Fruit fly (Drosophila melanogaster) whole organism, wandering third instar larva: ENCODE results near the gene Lsd-1.

ENCODE experiments used
- Dfd ChIP-seq: fragments of >200 bp; optimal IDR thresholded peaks from 2 replicates; lab custom pipeline; 2017; ENCODE audit warnings: missing biosample characterization, missing genetic modification characterization
- N ChIP-seq: fragments of >200 bp; optimal IDR thresholded peaks from 2 replicates; lab custom pipeline; 2018; ENCODE audit warnings: missing biosample characterization, missing external identifiers, missing genetic modification characterization

DNA sequence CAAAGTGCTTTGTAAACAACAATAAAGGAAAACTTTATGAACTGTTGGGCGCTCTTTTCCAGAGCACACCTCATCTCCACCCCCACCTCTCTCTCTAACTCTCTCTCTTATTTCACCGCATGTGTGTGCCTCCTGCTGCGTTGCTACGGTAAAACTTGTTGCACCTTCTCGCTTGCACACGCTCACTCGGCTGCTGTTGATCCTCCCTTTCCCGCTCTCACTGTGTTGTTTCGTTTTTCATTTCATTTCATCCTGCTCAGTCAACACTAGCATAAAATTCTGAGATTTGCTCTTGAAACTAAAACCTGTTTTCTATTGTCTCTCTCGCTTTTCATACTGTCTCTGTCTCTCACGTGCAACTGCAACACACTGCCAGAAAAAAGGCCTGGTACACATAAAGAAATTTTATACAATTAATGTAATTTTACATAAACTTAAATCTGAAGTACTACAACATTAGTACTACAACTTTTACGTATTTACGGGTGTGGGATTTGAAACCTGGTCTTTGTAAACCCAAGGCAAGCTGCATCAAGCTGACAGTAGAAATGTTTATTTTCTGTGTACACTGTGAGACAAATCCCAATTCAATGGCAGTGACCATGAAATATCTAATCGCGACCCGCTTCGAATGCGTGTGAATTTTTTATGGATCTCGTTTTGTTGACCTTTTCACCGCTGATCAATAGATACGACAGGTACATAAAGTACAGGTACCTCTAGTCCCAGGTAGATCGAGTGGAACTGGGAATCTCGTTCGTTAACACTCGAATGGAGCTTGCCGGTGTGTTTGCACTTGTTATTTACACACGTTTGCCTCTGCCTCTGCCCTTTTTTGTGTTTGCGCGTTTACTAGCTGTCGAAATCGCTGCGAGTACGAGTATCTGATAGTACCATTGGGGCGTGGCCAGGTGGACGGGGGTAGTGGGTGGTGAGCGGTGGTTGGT is 19.1 kb downstream of the Lsd-1 start:
- TF ChIP-seq N, result no peak
- TF ChIP-seq Dfd (GFP tag; lab: Kevin White, UChicago), result no peak
